Worm (Caenorhabditis elegans): Measurements from ENCODE around the gene col-128.

- TF ChIP-seq snpc-4 (tag; optimal IDR thresholded peaks at IDR 0.05) (no peak), fkh-10 (GFP tag; optimal IDR thresholded peaks at IDR 0.05) (no peak), efl-1 (optimal IDR thresholded peaks at IDR 0.05) (no peak), efl-1 (GFP tag; optimal IDR thresholded peaks at IDR 0.05 in 1 of 2) (no peak), unc-130 (tag; optimal IDR thresholded peaks at IDR 0.05) (no peak), sptf-1 (tag; optimal IDR thresholded peaks at IDR 0.05) (no peak), unc-62 (GFP tag; optimal IDR thresholded peaks at IDR 0.05) (no peak), sox-4 (tag; optimal IDR thresholded peaks at IDR 0.05) (no peak), grh-1 (GFP tag; IDR thresholded peaks at IDR 0.05) (no peak), fos-1 (tag; optimal IDR thresholded peaks at IDR 0.05) (no peak), ztf-4 (tag; optimal IDR thresholded peaks at IDR 0.05) (no peak), egl-13 (tag; optimal IDR thresholded peaks at IDR 0.05) (no peak), nhr-237 (tag; optimal IDR thresholded peaks at IDR 0.05) (no peak), ceh-82 (tag; optimal IDR thresholded peaks at IDR 0.05) (no peak)
Observed at ce11 chrIV:11563090-11563489, 11.3 kb upstream of the col-128 start.

All from whole organism, L1 larva.